Worm (Caenorhabditis elegans) whole organism, young adult: ENCODE measurements around the gene copb-2.

Source experiments
- lin-54 ChIP-seq: fragments of 200-800 bp; sonication (Bioruptor generic); optimal IDR thresholded peaks from 2 replicates; lab custom pipeline; 2018; ENCODE audit warnings: mild to moderate bottlenecking, missing genetic modification characterization, missing compliant biosample characterization
- rec-8 ChIP-seq, 2 experiments: sonication (generic microtip); optimal IDR thresholded peaks; 2 replicates each; lab custom pipeline; 2016; ENCODE audit warnings: mild to moderate bottlenecking in 2 of 2, missing genetic modification characterization in 2 of 2, missing genetic modification reagents in 2 of 2, missing genotype in 2 of 2, missing biosample characterization in 1 of 2, missing compliant biosample characterization in 1 of 2, moderate library complexity in 1 of 2

The copb-2 gene

DNA sequence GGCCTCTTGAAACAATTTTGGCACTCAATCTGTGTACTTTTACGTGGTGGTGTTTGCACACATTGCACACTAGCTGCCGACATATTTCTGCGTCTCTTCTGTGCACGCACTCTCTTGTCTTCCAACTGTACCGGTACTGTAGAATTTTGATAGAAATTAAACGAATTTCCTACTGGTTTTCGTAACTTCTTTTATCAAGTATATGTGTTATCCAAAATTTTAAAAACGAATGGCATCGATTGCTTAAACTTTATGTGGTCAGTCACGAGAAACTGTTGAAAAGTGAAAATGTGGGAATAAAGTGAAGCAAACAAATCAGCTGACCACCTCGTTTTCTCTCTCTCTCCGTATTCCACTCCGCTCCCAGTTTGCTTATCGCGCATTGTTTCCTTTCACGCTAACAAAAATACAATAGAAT is 53.8 kb downstream of the copb-2 start (continued):
- TF ChIP-seq rec-8 (tag; optimal IDR thresholded peaks at IDR 0.05; lab: Kevin White, UChicago) (no peak), lin-54 (GFP tag; lab: Kevin White, UChicago) (peak; percentile 3)
- TF ChIP-seq, all 124 proteins: peak for 22
